Worm (Caenorhabditis elegans) whole organism, young adult: Measurements from ENCODE around the gene twk-8.

ENCODE experiments used
- B0019.2 ChIP-seq: fragments of 200-800 bp; sonication (Bioruptor generic); conservative IDR thresholded peaks from 2 replicates; pipeline ENCODE4 v1.3.6; 2022; ENCODE audit warnings: missing genetic modification reagents, missing genetic modification characterization, missing compliant biosample characterization
- B0035.1 ChIP-seq: sonication (generic microtip); optimal IDR thresholded peaks from 2 replicates; lab custom pipeline; 2016; ENCODE audit warnings: missing genetic modification characterization, mild to moderate bottlenecking, missing compliant biosample characterization, missing genotype, missing genetic modification reagents
- B0261.1 ChIP-seq: sonication (generic microtip); optimal IDR thresholded peaks from 2 replicates; lab custom pipeline; 2016; ENCODE audit warnings: mild to moderate bottlenecking, missing genetic modification characterization, moderate library complexity, missing compliant biosample characterization
- F10E7.11 ChIP-seq: sonication (generic microtip); optimal IDR thresholded peaks from 2 replicates; lab custom pipeline; 2017; ENCODE audit warnings: mild to moderate bottlenecking, missing genetic modification characterization, moderate library complexity, missing compliant biosample characterization
- F49E8.2 ChIP-seq: sonication (generic microtip); optimal IDR thresholded peaks from 3 replicates; lab custom pipeline; 2017; ENCODE audit warnings: missing genetic modification characterization, mild to moderate bottlenecking, missing compliant biosample characterization, antibody characterized with exemption, moderate library complexity; ENCODE audit not compliant: insufficient read depth
- Y79H2A.3 ChIP-seq: fragments of 200-800 bp; sonication (Bioruptor generic); conservative IDR thresholded peaks from 2 replicates; pipeline ENCODE4 v1.3.6; 2022; ENCODE audit warnings: missing genetic modification reagents, missing genetic modification characterization, missing compliant biosample characterization
- Y95B8A.8 ChIP-seq: fragments of 200-800 bp; sonication (Bioruptor generic); IDR thresholded peaks from 2 replicates; pipeline ENCODE4 v1.3.6; 2022; ENCODE audit warnings: missing genetic modification reagents, missing genetic modification characterization, missing compliant biosample characterization
- bed-1 ChIP-seq: fragments of 200-800 bp; sonication (Bioruptor generic); IDR thresholded peaks from 2 replicates; pipeline ENCODE4 v1.3.6; 2022; ENCODE audit warnings: missing genetic modification reagents, missing genetic modification characterization, missing compliant biosample characterization
- ceh-40 ChIP-seq: fragments of 200-800 bp; sonication (Bioruptor generic); IDR thresholded peaks from 2 replicates; pipeline ENCODE4 v1.3.6; 2022; ENCODE audit warnings: missing genetic modification characterization, missing compliant biosample characterization
- ceh-58 ChIP-seq: fragments of 200-800 bp; sonication (Bioruptor generic); IDR thresholded peaks from 2 replicates; pipeline ENCODE4 v1.3.6; 2022; ENCODE audit warnings: missing genetic modification characterization, missing compliant biosample characterization
- dox-1 ChIP-seq: fragments of 200-800 bp; sonication (Bioruptor generic); IDR thresholded peaks from 2 replicates; pipeline ENCODE4 v1.3.6; 2022; ENCODE audit warnings: missing genetic modification reagents, missing genetic modification characterization, missing compliant biosample characterization
- dpl-1 ChIP-seq: fragments of 150-350 bp; optimal IDR thresholded peaks from 2 replicates; lab custom pipeline; 2014; ENCODE audit warnings: missing biosample characterization, missing genetic modification reagents, missing genetic modification characterization
- efl-1 ChIP-seq: fragments of 150-350 bp; optimal IDR thresholded peaks from 2 replicates; lab custom pipeline; 2014; ENCODE audit warnings: missing biosample characterization, missing genetic modification reagents, missing genetic modification characterization
- ekl-4 ChIP-seq: fragments of 200-800 bp; sonication (Bioruptor generic); IDR thresholded peaks from 2 replicates; pipeline ENCODE4 v1.3.6; 2022; ENCODE audit warnings: missing genetic modification reagents, missing genetic modification characterization, missing compliant biosample characterization
- ets-4 ChIP-seq: fragments of 200-800 bp; sonication (Bioruptor generic); optimal IDR thresholded peaks from 2 replicates; lab custom pipeline; 2018; ENCODE audit warnings: mild to moderate bottlenecking, missing genetic modification characterization, missing compliant biosample characterization
- gei-17 ChIP-seq: fragments of 200-800 bp; sonication (Bioruptor generic); optimal IDR thresholded peaks from 2 replicates; lab custom pipeline; 2018; ENCODE audit warnings: mild to moderate bottlenecking, missing genetic modification characterization, missing compliant biosample characterization
- hmg-1.2 ChIP-seq: fragments of 200-800 bp; sonication (Bioruptor generic); IDR thresholded peaks from 2 replicates; pipeline ENCODE4 v1.3.6; 2022; ENCODE audit warnings: missing genetic modification reagents, missing genetic modification characterization, missing compliant biosample characterization
- hmg-20 ChIP-seq: fragments of 200-800 bp; sonication (Bioruptor generic); IDR thresholded peaks from 2 replicates; pipeline ENCODE4 v1.3.6; 2022; ENCODE audit warnings: missing genetic modification reagents, missing genetic modification characterization, missing compliant biosample characterization
- hrde-1 ChIP-seq: sonication (generic microtip); optimal IDR thresholded peaks from 2 replicates; lab custom pipeline; 2016; ENCODE audit warnings: missing genetic modification characterization, mild to moderate bottlenecking, missing compliant biosample characterization, moderate library complexity, missing genotype, missing genetic modification reagents, borderline replicate concordance
- let-526 ChIP-seq: fragments of 200-800 bp; sonication (Bioruptor generic); IDR thresholded peaks from 2 replicates; pipeline ENCODE4 v1.3.6; 2022; ENCODE audit warnings: missing genetic modification reagents, missing genetic modification characterization, missing compliant biosample characterization
- lin-26 ChIP-seq: fragments of 200-800 bp; sonication (Bioruptor generic); IDR thresholded peaks from 2 replicates; pipeline ENCODE4 v1.3.6; 2022; ENCODE audit warnings: missing genetic modification reagents, missing genetic modification characterization, missing compliant biosample characterization
- lin-35 ChIP-seq, 3 experiments: fragments of 150-350 bp in 2 of 3; sonication (generic microtip) in 1 of 3; optimal IDR thresholded peaks; 2 replicates each; lab custom pipeline; 2014 to 2018; ENCODE audit warnings: missing biosample characterization in 3 of 3, missing genetic modification characterization in 3 of 3, missing genetic modification reagents in 3 of 3
- lin-40 ChIP-seq: sonication (generic microtip); optimal IDR thresholded peaks from 2 replicates; lab custom pipeline; 2016; ENCODE audit warnings: missing genetic modification characterization, mild to moderate bottlenecking, missing compliant biosample characterization, missing genotype, missing genetic modification reagents
- lin-54 ChIP-seq: fragments of 200-800 bp; sonication (Bioruptor generic); optimal IDR thresholded peaks from 2 replicates; lab custom pipeline; 2018; ENCODE audit warnings: mild to moderate bottlenecking, missing genetic modification characterization, missing compliant biosample characterization
- madf-6 ChIP-seq: fragments of 200-800 bp; sonication (Bioruptor generic); IDR thresholded peaks from 2 replicates; pipeline ENCODE4 v1.3.6; 2022; ENCODE audit warnings: missing genetic modification reagents, missing genetic modification characterization, missing compliant biosample characterization
- madf-8 ChIP-seq: fragments of 200-800 bp; sonication (Bioruptor generic); conservative IDR thresholded peaks from 2 replicates; pipeline ENCODE4 v1.3.6; 2022; ENCODE audit warnings: missing genetic modification reagents, missing genetic modification characterization, missing compliant biosample characterization
- nhr-27 ChIP-seq: fragments of 200-800 bp; sonication (Bioruptor generic); optimal IDR thresholded peaks from 2 replicates; lab custom pipeline; 2018; ENCODE audit warnings: mild to moderate bottlenecking, missing genetic modification characterization, moderate library complexity, missing compliant biosample characterization
- nhr-80 ChIP-seq: sonication (generic microtip); optimal IDR thresholded peaks from 2 replicates; lab custom pipeline; 2016; ENCODE audit warnings: missing genetic modification characterization, missing compliant biosample characterization
- nhr-90 ChIP-seq: sonication (generic microtip); optimal IDR thresholded peaks from 2 replicates; lab custom pipeline; 2016; ENCODE audit warnings: missing genotype, mild to moderate bottlenecking, missing genetic modification characterization, missing compliant biosample characterization
- pbrm-1 ChIP-seq: fragments of 200-800 bp; sonication (Bioruptor generic); IDR thresholded peaks from 2 replicates; pipeline ENCODE4 v1.3.6; 2022; ENCODE audit warnings: missing genetic modification reagents, missing genetic modification characterization, missing compliant biosample characterization
- sdz-38 ChIP-seq: sonication (generic microtip); optimal IDR thresholded peaks from 2 replicates; lab custom pipeline; 2016; ENCODE audit warnings: missing genotype, missing genetic modification characterization, missing compliant biosample characterization
- somi-1 ChIP-seq: fragments of 200-800 bp; sonication (Bioruptor generic); optimal IDR thresholded peaks from 2 replicates; lab custom pipeline; 2018; ENCODE audit warnings: mild to moderate bottlenecking, missing genetic modification characterization, missing compliant biosample characterization
- xnd-1 ChIP-seq: sonication (generic microtip); optimal IDR thresholded peaks from 2 replicates; lab custom pipeline; 2016; ENCODE audit warnings: missing genotype, missing genetic modification reagents, missing genetic modification characterization, missing compliant biosample characterization
- ztf-25 ChIP-seq: fragments of 200-800 bp; sonication (Bioruptor generic); IDR thresholded peaks from 2 replicates; pipeline ENCODE4 v1.3.6; 2022; ENCODE audit warnings: missing genetic modification reagents, missing genetic modification characterization, missing compliant biosample characterization
- ztf-3 ChIP-seq: fragments of 200-800 bp; sonication (Bioruptor generic); optimal IDR thresholded peaks from 2 replicates; lab custom pipeline; 2018; ENCODE audit warnings: mild to moderate bottlenecking, missing genetic modification characterization, missing compliant biosample characterization
- ztf-6 ChIP-seq: fragments of 200-800 bp; sonication (Bioruptor generic); IDR thresholded peaks from 2 replicates; pipeline ENCODE4 v1.3.6; 2022; ENCODE audit warnings: missing genetic modification reagents, missing genetic modification characterization, missing compliant biosample characterization

Gene twk-8

ce11 chrIV:9051036-9051435 lies 31.1 kb upstream of the twk-8 start:
- TF ChIP-seq sdz-38 (tag; lab: Kevin White, UChicago) (no peak), bed-1 (GFP tag; lab: Robert Waterston, UW) (no peak), efl-1 (no peak), B0019.2 (GFP tag; lab: Robert Waterston, UW) (no peak), madf-6 (GFP tag; lab: Robert Waterston, UW) (no peak)
- TF ChIP-seq, all 124 proteins: peak for 0

ce11 chrIV:9051510-9052175 lies 30.5 kb upstream of the twk-8 start:
- TF ChIP-seq Y79H2A.3 (no peak), madf-8 (GFP tag; lab: Robert Waterston, UW) (no peak), dox-1 (no peak), ets-4 (GFP tag; lab: Kevin White, UChicago) (no peak), B0035.1 (tag; lab: Kevin White, UChicago) (no peak), lin-40 (tag; lab: Kevin White, UChicago) (no peak), Y95B8A.8 (GFP tag; lab: Robert Waterston, UW) (no peak), ceh-58 (GFP tag; lab: Robert Waterston, UW) (no peak), hmg-20 (GFP tag; lab: Robert Waterston, UW) (no peak), ztf-3 (GFP tag; lab: Kevin White, UChicago) (no peak), nhr-27 (tag; lab: Kevin White, UChicago) (no peak), pbrm-1 (GFP tag; lab: Robert Waterston, UW) (no peak), F49E8.2 (tag; lab: Kevin White, UChicago) (no peak), ztf-25 (GFP tag; lab: Robert Waterston, UW) (no peak), xnd-1 (tag; lab: Kevin White, UChicago) (no peak), hmg-1.2 (no peak)

- TF ChIP-seq let-526 (GFP tag; lab: Robert Waterston, UW) (no peak), B0261.1 (no peak), ztf-6 (GFP tag; lab: Robert Waterston, UW) (no peak), sdz-38 (tag; lab: Kevin White, UChicago) (no peak), lin-35 (GFP tag; optimal IDR thresholded peaks at IDR 0.05; lab: Kevin White, UChicago) (no peak), dox-1 (no peak), dpl-1 (GFP tag; lab: Kevin White, UChicago) (no peak), nhr-90 (no peak), hrde-1 (tag; lab: Kevin White, UChicago) (no peak), somi-1 (no peak), ceh-40 (GFP tag; lab: Robert Waterston, UW) (no peak), ekl-4 (GFP tag; lab: Robert Waterston, UW) (no peak), lin-26 (no peak), lin-54 (GFP tag; lab: Kevin White, UChicago) (no peak), F10E7.11 (tag; lab: Kevin White, UChicago) (no peak), gei-17 (GFP tag; lab: Kevin White, UChicago) (no peak), nhr-80 (tag; lab: Kevin White, UChicago) (no peak)
- TF ChIP-seq, all 124 proteins: peak for 0
These were observed 28.8 kb upstream of the twk-8 start for ce11 chrIV:9053403-9053802.
